Worm (Caenorhabditis elegans): ENCODE data around the gene lgc-40.

ce11 chrX:2321758-2322157 is 38.1 kb upstream of the lgc-40 start:
- TF ChIP-seq elt-3 (tag; optimal IDR thresholded peaks at IDR 0.05): no peak
- TF ChIP-seq ztf-11 (tag; optimal IDR thresholded peaks at IDR 0.05): no peak

Data from whole organism, mixed stage, embryonic.